Fruit fly (Drosophila melanogaster): ENCODE measurements around the gene CG15754.

CG15754 gene

dm6 chrX:13568127-13568526, 40.3 kb downstream of the CG15754 start (continued):
- no peak for TF ChIP-seq CG2116 (GFP tag; optimal IDR thresholded peaks at IDR 0.05)
- TF ChIP-seq BEAF-32 (GFP tag; optimal IDR thresholded peaks at IDR 0.05) = no peak
- TF ChIP-seq CG18764 (GFP tag; optimal IDR thresholded peaks at IDR 0.05) = no peak
- TF ChIP-seq Nf-YB (GFP tag; optimal IDR thresholded peaks at IDR 0.05) = no peak
- no peak for TF ChIP-seq ERR (GFP tag; optimal IDR thresholded peaks at IDR 0.05)
- TF ChIP-seq grau (tag; optimal IDR thresholded peaks at IDR 0.05) = no peak
- TF ChIP-seq zfh1 (GFP tag; IDR thresholded peaks at IDR 0.05) = peak; percentile 50; the same call in 1 of the 3 replicates
- no peak for TF ChIP-seq CG1602 (GFP tag; optimal IDR thresholded peaks at IDR 0.05)
- TF ChIP-seq mld (GFP tag; IDR thresholded peaks at IDR 0.05; ENCODE audit: partially characterized antibody) = no peak
- no peak for TF ChIP-seq MBD-R2 (GFP tag; IDR thresholded peaks at IDR 0.05)
- no peak for TF ChIP-seq ac (GFP tag; optimal IDR thresholded peaks at IDR 0.05)
- no peak for TF ChIP-seq Mrtf (GFP tag; IDR thresholded peaks at IDR 0.05)
- TF ChIP-seq tap (tag; optimal IDR thresholded peaks at IDR 0.05) = no peak
- TF ChIP-seq tgo (GFP tag; IDR thresholded peaks at IDR 0.05) = peak; percentile 48
- no peak for TF ChIP-seq CG6683 (GFP tag; optimal IDR thresholded peaks at IDR 0.05)
- TF ChIP-seq CG9876 (GFP tag; optimal IDR thresholded peaks at IDR 0.05) = no peak
- TF ChIP-seq E2f1 (GFP tag; IDR thresholded peaks at IDR 0.05) = no peak
- TF ChIP-seq Bdp1 (GFP tag; optimal IDR thresholded peaks at IDR 0.05) = no peak
- peak; percentile 36 for TF ChIP-seq mam (GFP tag; optimal IDR thresholded peaks at IDR 0.05)
- no peak for TF ChIP-seq Ssrp (tag; optimal IDR thresholded peaks at IDR 0.05)
- TF ChIP-seq unc-4 (GFP tag; IDR thresholded peaks at IDR 0.05; ENCODE audit: partially characterized antibody) = no peak
- TF ChIP-seq onecut (GFP tag; IDR thresholded peaks at IDR 0.05) = 0 out of 2 replicates have a peak, but pooled peaks have one; percentile 6
- TF ChIP-seq CG10431 (GFP tag; optimal IDR thresholded peaks at IDR 0.05) = no peak
- TF ChIP-seq CG6689 (GFP tag; IDR thresholded peaks at IDR 0.05) = peak; percentile 34; the same call in 1 of the 2 replicates
- TF ChIP-seq Vsx1 (GFP tag; optimal IDR thresholded peaks at IDR 0.05) = no peak
- no peak for TF ChIP-seq Trl (optimal IDR thresholded peaks at IDR 0.05)
- no peak for TF ChIP-seq Trl (GFP tag; optimal IDR thresholded peaks at IDR 0.05)
- no peak for TF ChIP-seq CG12236 (GFP tag; optimal IDR thresholded peaks at IDR 0.05)
- TF ChIP-seq aop (GFP tag; IDR thresholded peaks at IDR 0.05) = no peak
- no peak for TF ChIP-seq CG7928 (GFP tag; optimal IDR thresholded peaks at IDR 0.05)
- no peak for TF ChIP-seq twi (tag; optimal IDR thresholded peaks at IDR 0.05)
- TF ChIP-seq CG8359 (GFP tag; optimal IDR thresholded peaks at IDR 0.05; ENCODE audit: borderline replicate concordance) = no peak
- TF ChIP-seq CG12744 (GFP tag; optimal IDR thresholded peaks at IDR 0.05) = no peak
- TF ChIP-seq Atf6 (GFP tag; IDR thresholded peaks at IDR 0.05) = peak; percentile 35; the same call in 1 of the 2 replicates
- no peak for TF ChIP-seq ttk (GFP tag; IDR thresholded peaks at IDR 0.05)
- no peak for TF ChIP-seq lbe (GFP tag; optimal IDR thresholded peaks at IDR 0.05)
- TF ChIP-seq CG11695 (GFP tag; IDR thresholded peaks at IDR 0.05) = peak; percentile 30; the same call in 1 of the 3 replicates
- no peak for TF ChIP-seq CG12299 (tag; optimal IDR thresholded peaks at IDR 0.05)
- peak; percentile 49; the same call in 1 of the 3 replicates for TF ChIP-seq ci (GFP tag; IDR thresholded peaks at IDR 0.05)
- no peak for TF ChIP-seq chn (GFP tag; optimal IDR thresholded peaks at IDR 0.05)
- TF ChIP-seq Six4 (GFP tag; optimal IDR thresholded peaks at IDR 0.05) = no peak
- TF ChIP-seq tup (GFP tag; optimal IDR thresholded peaks at IDR 0.05) = no peak
- TF ChIP-seq dmrt99B (tag; optimal IDR thresholded peaks at IDR 0.05) = peak; percentile 47
- TF ChIP-seq Hand (GFP tag; optimal IDR thresholded peaks at IDR 0.05) = no peak
- TF ChIP-seq CG32772 (GFP tag; IDR thresholded peaks at IDR 0.05) = 0 out of 2 replicates have a peak, but pooled peaks have one; percentile 24
- TF ChIP-seq ara (GFP tag; IDR thresholded peaks at IDR 0.05) = no peak
- no peak for TF ChIP-seq CG12071 (GFP tag; optimal IDR thresholded peaks at IDR 0.05)
- no peak for TF ChIP-seq insv (GFP tag; optimal IDR thresholded peaks at IDR 0.05)
- peak; percentile 46; the same call in 1 of the 2 replicates for TF ChIP-seq CG4730 (GFP tag; IDR thresholded peaks at IDR 0.05)
- TF ChIP-seq vvl (GFP tag; IDR thresholded peaks at IDR 0.05) = peak; percentile 44
- TF ChIP-seq Deaf1 (tag; optimal IDR thresholded peaks at IDR 0.05) = no peak
- TF ChIP-seq sqz (GFP tag; optimal IDR thresholded peaks at IDR 0.05) = no peak

All from whole organism, embryonic.